Worm (Caenorhabditis elegans) whole organism, late embryonic: ENCODE measurements around the gene Y82E9BL.18.
A peak's percentile ranks its signal among the peaks of the same experiment; 100 is the strongest.

ENCODE experiments used
- F13H6.1 ChIP-seq: sonication (generic microtip); optimal IDR thresholded peaks from 2 replicates; lab custom pipeline; 2016; ENCODE audit warnings: missing genetic modification characterization, missing compliant biosample characterization
- K09A11.1 ChIP-seq: sonication (generic microtip); optimal IDR thresholded peaks from 2 replicates; lab custom pipeline; 2017; ENCODE audit warnings: antibody characterized with exemption, mild to moderate bottlenecking, missing genetic modification characterization, missing compliant biosample characterization; ENCODE audit not compliant: insufficient read depth
- ama-1 ChIP-seq: fragments of 150-350 bp; optimal IDR thresholded peaks from 2 replicates; lab custom pipeline; 2014
- ceh-14 ChIP-seq: sonication (generic microtip); optimal IDR thresholded peaks from 2 replicates; lab custom pipeline; 2016; ENCODE audit warnings: missing genotype, missing genetic modification characterization, missing compliant biosample characterization
- ceh-2 ChIP-seq: sonication (generic microtip); optimal IDR thresholded peaks from 2 replicates; lab custom pipeline; 2016; ENCODE audit warnings: missing genotype, missing genetic modification characterization, missing compliant biosample characterization
- ceh-22 ChIP-seq: sonication (generic microtip); optimal IDR thresholded peaks from 2 replicates; lab custom pipeline; 2017; ENCODE audit warnings: missing biosample characterization, missing genetic modification characterization
- ceh-31 ChIP-seq: sonication (generic microtip); optimal IDR thresholded peaks from 2 replicates; lab custom pipeline; 2016; ENCODE audit warnings: missing genetic modification characterization, missing compliant biosample characterization
- ceh-34 ChIP-seq: sonication (generic microtip); optimal IDR thresholded peaks from 2 replicates; lab custom pipeline; 2016; ENCODE audit warnings: mild to moderate bottlenecking, missing genetic modification characterization, missing compliant biosample characterization
- ceh-6 ChIP-seq: fragments of 200-800 bp; sonication (Bioruptor generic); optimal IDR thresholded peaks from 2 replicates; lab custom pipeline; 2018; ENCODE audit warnings: mild to moderate bottlenecking, missing genetic modification characterization, missing compliant biosample characterization
- ceh-9 ChIP-seq: sonication (generic microtip); optimal IDR thresholded peaks from 2 replicates; lab custom pipeline; 2016; ENCODE audit warnings: mild to moderate bottlenecking, missing genetic modification characterization, inconsistent platforms, missing compliant biosample characterization
- che-1 ChIP-seq: sonication (generic microtip); optimal IDR thresholded peaks from 2 replicates; lab custom pipeline; 2016; ENCODE audit warnings: mild to moderate bottlenecking, missing genetic modification characterization, missing compliant biosample characterization
- elt-2 ChIP-seq: sonication (generic microtip); optimal IDR thresholded peaks from 2 replicates; lab custom pipeline; 2016; ENCODE audit warnings: missing genetic modification reagents, missing genetic modification characterization, missing compliant biosample characterization
- elt-4 ChIP-seq: sonication (generic microtip); optimal IDR thresholded peaks from 2 replicates; lab custom pipeline; 2016; ENCODE audit warnings: missing genetic modification characterization, missing compliant biosample characterization
- eyg-1 ChIP-seq: sonication (generic microtip); optimal IDR thresholded peaks from 2 replicates; lab custom pipeline; 2016; ENCODE audit warnings: missing genotype, missing genetic modification characterization, missing compliant biosample characterization
- fax-1 ChIP-seq: sonication (generic microtip); optimal IDR thresholded peaks from 2 replicates; lab custom pipeline; 2016; ENCODE audit warnings: missing genotype, missing genetic modification characterization, missing compliant biosample characterization
- fkh-6 ChIP-seq: sonication (generic microtip); optimal IDR thresholded peaks from 2 replicates; lab custom pipeline; 2016; ENCODE audit warnings: missing genetic modification characterization, missing compliant biosample characterization
- hlh-15 ChIP-seq: sonication (generic microtip); optimal IDR thresholded peaks from 2 replicates; lab custom pipeline; 2016; ENCODE audit warnings: missing genetic modification characterization, missing compliant biosample characterization
- hlh-30 ChIP-seq: sonication (generic microtip); optimal IDR thresholded peaks from 2 replicates; lab custom pipeline; 2017; ENCODE audit warnings: antibody characterized with exemption, missing genetic modification characterization, missing compliant biosample characterization; ENCODE audit not compliant: insufficient read depth
- hlh-6 ChIP-seq: sonication (generic microtip); optimal IDR thresholded peaks from 2 replicates; lab custom pipeline; 2016; ENCODE audit warnings: missing genotype, missing genetic modification characterization, missing compliant biosample characterization
- hlh-8 ChIP-seq: sonication (generic microtip); optimal IDR thresholded peaks from 2 replicates; lab custom pipeline; 2016; ENCODE audit warnings: missing genotype, missing genetic modification characterization, missing compliant biosample characterization
- lim-6 ChIP-seq: sonication (generic microtip); optimal IDR thresholded peaks from 2 replicates; lab custom pipeline; 2016; ENCODE audit warnings: missing genetic modification characterization, missing compliant biosample characterization
- madf-2 ChIP-seq: sonication (generic microtip); optimal IDR thresholded peaks from 2 replicates; lab custom pipeline; 2017; ENCODE audit warnings: missing genetic modification characterization, missing compliant biosample characterization
- mec-3 ChIP-seq: sonication (generic microtip); optimal IDR thresholded peaks from 2 replicates; lab custom pipeline; 2016; ENCODE audit warnings: borderline replicate concordance, missing genetic modification characterization, missing compliant biosample characterization
- nfya-1 ChIP-seq: sonication (generic microtip); optimal IDR thresholded peaks from 2 replicates; lab custom pipeline; 2017; ENCODE audit warnings: missing genetic modification characterization, mild to moderate bottlenecking, missing compliant biosample characterization, antibody characterized with exemption, moderate library complexity
- nhr-11 ChIP-seq: fragments of 150-350 bp; optimal IDR thresholded peaks from 2 replicates; lab custom pipeline; 2014; ENCODE audit warnings: missing biosample characterization, missing genetic modification characterization
- nhr-232 ChIP-seq: sonication (generic microtip); optimal IDR thresholded peaks from 2 replicates; lab custom pipeline; 2016; ENCODE audit warnings: missing genetic modification characterization, missing compliant biosample characterization
- npax-4 ChIP-seq: sonication (generic microtip); optimal IDR thresholded peaks from 2 replicates; lab custom pipeline; 2016; ENCODE audit warnings: missing genetic modification characterization, missing compliant biosample characterization
- odd-2 ChIP-seq: sonication (generic microtip); optimal IDR thresholded peaks from 2 replicates; lab custom pipeline; 2017; ENCODE audit warnings: antibody characterized with exemption, mild to moderate bottlenecking, missing genetic modification characterization, missing compliant biosample characterization
- pag-3 ChIP-seq: sonication (generic microtip); optimal IDR thresholded peaks from 2 replicates; lab custom pipeline; 2016; ENCODE audit warnings: missing compliant biosample characterization, missing genetic modification characterization, borderline replicate concordance
- pax-1 ChIP-seq: fragments of 150-350 bp; optimal IDR thresholded peaks from 2 replicates; lab custom pipeline; 2014; ENCODE audit warnings: missing biosample characterization, missing genetic modification characterization
- pha-2 ChIP-seq: sonication (generic microtip); optimal IDR thresholded peaks from 2 replicates; lab custom pipeline; 2017; ENCODE audit warnings: mild to moderate bottlenecking, missing genetic modification characterization, missing compliant biosample characterization
- pha-4 ChIP-seq: fragments of 150-350 bp; optimal IDR thresholded peaks from 2 replicates; lab custom pipeline; 2018; ENCODE audit warnings: missing biosample characterization, missing genetic modification reagents, missing genetic modification characterization
- pqm-1 ChIP-seq: sonication (generic microtip); optimal IDR thresholded peaks from 2 replicates; lab custom pipeline; 2016; ENCODE audit warnings: missing genetic modification characterization, missing compliant biosample characterization
- pros-1 ChIP-seq: fragments of 150-350 bp; optimal IDR thresholded peaks from 2 replicates; lab custom pipeline; 2014; ENCODE audit warnings: missing biosample characterization, missing genetic modification reagents, missing genetic modification characterization
- rnt-1 ChIP-seq: sonication (generic microtip); optimal IDR thresholded peaks from 2 replicates; lab custom pipeline; 2016; ENCODE audit warnings: missing genetic modification characterization, missing compliant biosample characterization
- sdc-2 ChIP-seq: sonication (generic microtip); optimal IDR thresholded peaks from 2 replicates; lab custom pipeline; 2016; ENCODE audit warnings: missing genotype, missing genetic modification characterization, missing compliant biosample characterization
- sox-4 ChIP-seq: sonication (generic microtip); optimal IDR thresholded peaks from 2 replicates; lab custom pipeline; 2017; ENCODE audit warnings: mild to moderate bottlenecking, missing genetic modification characterization, inconsistent platforms, missing compliant biosample characterization
- syd-9 ChIP-seq: sonication (generic microtip); optimal IDR thresholded peaks from 2 replicates; lab custom pipeline; 2016; ENCODE audit warnings: mild to moderate bottlenecking, missing genetic modification characterization, moderate library complexity, missing compliant biosample characterization
- tbx-2 ChIP-seq: sonication (generic microtip); optimal IDR thresholded peaks from 2 replicates; lab custom pipeline; 2016; ENCODE audit warnings: missing genetic modification characterization, missing compliant biosample characterization
- tbx-7 ChIP-seq: sonication (generic microtip); optimal IDR thresholded peaks from 2 replicates; lab custom pipeline; 2016; ENCODE audit warnings: missing genotype, missing genetic modification characterization, missing compliant biosample characterization
- ttx-3 ChIP-seq: sonication (generic microtip); optimal IDR thresholded peaks from 2 replicates; lab custom pipeline; 2016; ENCODE audit warnings: missing genetic modification reagents, missing genetic modification characterization, missing compliant biosample characterization
- unc-55 ChIP-seq: sonication (generic microtip); optimal IDR thresholded peaks from 2 replicates; lab custom pipeline; 2017; ENCODE audit warnings: missing biosample characterization, missing genetic modification reagents, missing genetic modification characterization
- zip-5 ChIP-seq: sonication (generic microtip); optimal IDR thresholded peaks from 2 replicates; lab custom pipeline; 2016; ENCODE audit warnings: missing genetic modification characterization, missing compliant biosample characterization
- ztf-16 ChIP-seq: sonication (generic microtip); optimal IDR thresholded peaks from 2 replicates; lab custom pipeline; 2017; ENCODE audit warnings: missing genetic modification characterization, missing compliant biosample characterization

Gene Y82E9BL.18

DNA sequence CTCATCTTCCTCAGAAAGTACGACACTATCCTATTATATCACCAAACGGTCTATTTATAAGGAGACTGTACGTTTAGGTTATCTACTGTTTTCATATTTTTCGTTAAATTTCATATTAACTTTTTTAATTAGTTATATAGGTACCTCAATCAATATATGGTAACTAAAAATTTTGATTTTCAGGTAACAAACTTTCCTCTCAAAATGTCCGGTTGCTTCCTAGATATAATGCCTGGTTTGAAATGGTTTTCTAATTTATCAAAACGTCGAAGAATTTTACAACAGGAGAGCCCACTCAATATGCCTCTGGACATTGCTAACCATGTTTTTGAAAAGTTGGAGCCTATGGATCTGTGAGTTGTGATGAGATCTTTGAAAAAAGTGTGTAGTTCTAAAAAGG is 29.0 kb upstream of the Y82E9BL.18 start, which contains the start of gene fbxa-28:
TSS of gene fbxa-28 (plus strand) at position 301 of the 400 bp plus-strand sequence.
- TF ChIP-seq eyg-1 (tag; lab: Kevin White, UChicago) = no peak
- TF ChIP-seq ceh-34 (tag; lab: Kevin White, UChicago) = no peak
- no peak for TF ChIP-seq pax-1 (tag; lab: Kevin White, UChicago)
- no peak for TF ChIP-seq zip-5
- TF ChIP-seq ceh-14 (tag; lab: Kevin White, UChicago) = no peak
- TF ChIP-seq pqm-1 (tag; lab: Kevin White, UChicago) = no peak
- no peak for TF ChIP-seq pag-3 (tag; lab: Kevin White, UChicago)
- TF ChIP-seq pha-2 = no peak
- TF ChIP-seq ceh-9 (tag; lab: Kevin White, UChicago) = no peak
- no peak for TF ChIP-seq hlh-6
- no peak for TF ChIP-seq unc-55 (GFP tag; lab: Kevin White, UChicago)
- no peak for TF ChIP-seq elt-2 (tag; lab: Kevin White, UChicago)
- no peak for TF ChIP-seq hlh-8 (tag; lab: Kevin White, UChicago)
- TF ChIP-seq hlh-30 = no peak

DNA sequence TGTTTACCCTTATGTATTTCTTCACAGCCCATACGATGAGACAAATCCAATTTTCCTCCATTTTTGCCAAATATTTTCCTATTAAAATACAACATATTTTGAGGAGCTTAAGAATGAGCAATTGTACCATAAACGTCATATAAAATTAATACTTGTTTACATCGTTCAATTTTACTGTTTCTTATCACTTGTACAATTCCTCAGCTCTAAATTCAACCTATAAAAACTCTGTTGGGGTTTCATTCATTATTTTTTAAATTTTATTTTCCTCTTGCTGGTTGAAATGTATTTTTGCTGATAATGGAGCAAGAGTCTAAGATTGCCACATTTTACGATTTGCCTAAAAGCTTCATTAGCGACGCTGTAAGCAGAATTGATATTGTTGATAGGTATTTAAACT is 23.2 kb upstream of the Y82E9BL.18 start, which contains the start of gene fbxa-75:
TSS of gene fbxa-75 (plus strand) at position 301 of the 400 bp plus-strand sequence.
- no peak for TF ChIP-seq ceh-31 (tag; lab: Kevin White, UChicago)
- no peak for TF ChIP-seq elt-4 (tag; lab: Kevin White, UChicago)
- TF ChIP-seq F13H6.1 (tag; lab: Kevin White, UChicago) = no peak
- TF ChIP-seq fkh-6 (tag; lab: Kevin White, UChicago) = no peak
- TF ChIP-seq fax-1 (tag; lab: Kevin White, UChicago) = no peak

DNA sequence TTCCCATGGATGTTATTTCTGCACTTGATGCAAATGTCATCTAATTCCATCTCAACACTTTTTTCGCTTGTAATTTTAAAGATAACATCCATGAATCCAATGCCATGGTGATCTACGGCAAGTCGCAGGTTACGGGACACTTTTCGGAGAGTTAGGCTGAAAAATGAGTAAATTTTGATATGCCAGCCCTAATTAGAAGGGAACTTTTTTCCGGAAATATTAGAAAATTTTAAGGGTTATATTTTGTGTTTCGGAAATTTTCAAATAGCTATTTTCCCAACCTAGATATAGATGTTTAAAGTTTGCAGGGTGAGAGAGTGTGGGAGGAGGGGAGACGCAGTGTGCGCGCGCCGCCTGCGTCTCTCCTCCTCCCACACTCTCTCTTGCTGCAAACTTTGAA is 19.3 kb upstream of the Y82E9BL.18 start:
- TF ChIP-seq ceh-2 (tag; lab: Kevin White, UChicago) (no peak), ceh-31 (tag; lab: Kevin White, UChicago) (no peak), elt-2 (tag; lab: Kevin White, UChicago) (no peak), ceh-34 (tag; lab: Kevin White, UChicago) (no peak), sdc-2 (no peak), hlh-8 (tag; lab: Kevin White, UChicago) (no peak), fax-1 (tag; lab: Kevin White, UChicago) (no peak), ceh-22 (no peak), tbx-7 (no peak), npax-4 (tag; lab: Kevin White, UChicago) (no peak), ttx-3 (tag; lab: Kevin White, UChicago) (no peak), ama-1 (lab: Kevin White, UChicago) (no peak), elt-4 (tag; lab: Kevin White, UChicago) (no peak)

DNA sequence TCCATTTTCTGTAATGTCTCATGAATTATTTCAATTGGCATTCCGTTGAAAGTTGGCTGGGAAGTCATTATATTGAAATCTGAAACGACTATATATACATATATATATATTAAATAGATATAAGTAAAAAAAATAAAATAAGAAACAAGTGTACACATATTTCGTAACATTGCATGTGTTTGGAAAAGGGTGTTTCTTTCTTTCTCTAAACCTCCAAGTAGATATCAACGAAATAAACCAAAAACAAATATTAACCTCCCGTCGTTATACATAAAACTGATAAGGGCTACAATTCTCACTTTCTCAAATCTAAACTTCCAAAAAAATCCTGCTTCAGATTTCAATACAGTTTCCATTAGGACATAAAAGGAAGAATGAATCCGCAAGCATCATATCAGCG is 18.4 kb upstream of the Y82E9BL.18 start, which contains the start of gene fbxa-79:
TSS of gene fbxa-79 (minus strand) at position 86 of the 400 bp plus-strand sequence.
- TF ChIP-seq elt-2 (tag; lab: Kevin White, UChicago) = peak; percentile 9
- no peak for TF ChIP-seq nfya-1
- no peak for TF ChIP-seq lim-6

DNA sequence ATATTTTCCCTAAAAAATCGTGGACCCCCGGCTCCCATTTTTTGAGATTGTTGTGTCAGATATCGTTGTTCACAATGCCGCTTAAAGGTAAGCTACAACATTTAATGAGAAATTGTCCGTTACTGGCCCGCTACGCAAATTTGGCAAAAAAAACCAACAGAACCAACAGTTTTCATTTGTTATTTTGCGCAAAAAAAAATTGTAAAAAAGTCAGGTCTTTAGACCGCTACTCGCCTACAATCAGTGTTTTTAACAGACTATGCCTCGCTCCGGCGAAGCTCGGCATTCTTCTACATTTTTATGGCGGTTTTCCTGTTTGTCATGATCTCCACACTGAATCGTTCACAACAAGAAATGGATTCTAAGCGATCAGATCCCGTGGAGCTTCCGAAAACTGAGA is 17.7 kb upstream of the Y82E9BL.18 start, which contains the start of gene Y82E9BL.12:
TSS of gene Y82E9BL.12 (plus strand) at position 301 of the 400 bp plus-strand sequence.
- TF ChIP-seq hlh-15 (tag; lab: Kevin White, UChicago) (no peak), ceh-6 (no peak), mec-3 (no peak), ztf-16 (no peak)
- TF ChIP-seq, all 69 proteins: peak for 0

DNA sequence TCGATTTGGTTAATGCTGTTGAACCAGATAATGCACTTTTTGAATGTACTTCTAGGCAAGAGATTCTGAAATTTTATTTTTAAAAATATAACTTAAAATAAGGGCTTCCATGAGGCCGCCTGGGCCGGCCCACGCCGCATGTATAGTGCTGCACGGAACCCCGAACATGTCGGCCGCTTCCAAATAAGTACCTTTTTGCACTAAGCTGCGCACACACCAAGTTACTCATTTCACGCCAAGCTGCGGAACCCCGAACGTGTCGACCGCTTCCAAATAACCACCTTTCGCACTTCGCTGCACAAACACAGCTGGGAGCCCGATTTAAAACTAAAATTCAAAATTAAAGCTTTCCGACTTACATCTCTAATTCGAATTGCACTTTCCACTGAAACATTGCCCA is 15.2 kb upstream of the Y82E9BL.18 start:
- TF ChIP-seq che-1 (no peak), mec-3 (no peak), madf-2 (tag; lab: Kevin White, UChicago) (no peak), ttx-3 (tag; lab: Kevin White, UChicago) (no peak), odd-2 (no peak), rnt-1 (tag; lab: Kevin White, UChicago) (no peak), sox-4 (tag; lab: Kevin White, UChicago) (no peak), pha-4 (tag; lab: Kevin White, UChicago) (no peak), K09A11.1 (tag; lab: Kevin White, UChicago) (no peak), pqm-1 (tag; lab: Kevin White, UChicago) (no peak), fax-1 (tag; lab: Kevin White, UChicago) (no peak), fkh-6 (tag; lab: Kevin White, UChicago) (no peak), syd-9 (no peak), elt-4 (tag; lab: Kevin White, UChicago) (no peak), pros-1 (no peak), nhr-232 (tag; lab: Kevin White, UChicago) (no peak), nhr-11 (no peak), tbx-2 (no peak)
